Fruit fly (Drosophila melanogaster) S2 (cell line): Measurements from ENCODE around the gene CG13069.

Experiments
- CG8478 ChIP-seq: fragments of >200 bp; optimal IDR thresholded peaks from 2 replicates; lab custom pipeline; 2018
- CTCF ChIP-seq, 2 experiments: fragments of >200 bp; optimal IDR thresholded peaks; 2 replicates each; lab custom pipeline; 2018

dm6 chr3L:16301153-16301552 lies 36.0 kb downstream of the CG13069 start, which contains the start of gene CG4982:
- no peak for TF ChIP-seq CTCF (optimal IDR thresholded peaks at IDR 0.05; lab: Kevin White, UChicago)
- TF ChIP-seq CG8478 (lab: Kevin White, UChicago), result no peak
